Worm (Caenorhabditis elegans) whole organism, mixed stage, embryonic: ENCODE measurements around the gene C18A11.1.
A peak's percentile ranks its signal among the peaks of the same experiment; 100 is the strongest.

Experiments used
- M03D4.4 ChIP-seq: sonication (generic microtip); optimal IDR thresholded peaks from 2 replicates; lab custom pipeline; 2017; ENCODE audit warnings: mild to moderate bottlenecking, missing genetic modification characterization, missing compliant biosample characterization
- bed-3 ChIP-seq: fragments of 200-800 bp; sonication (Bioruptor generic); optimal IDR thresholded peaks from 3 replicates; lab custom pipeline; 2018; ENCODE audit warnings: mild to moderate bottlenecking, missing genetic modification characterization, moderate library complexity, missing compliant biosample characterization
- ceh-39 ChIP-seq: fragments of 150-350 bp; optimal IDR thresholded peaks from 2 replicates; lab custom pipeline; 2014; ENCODE audit warnings: missing biosample characterization, missing genetic modification characterization
- ceh-43 ChIP-seq: fragments of 200-800 bp; sonication (Bioruptor generic); optimal IDR thresholded peaks from 2 replicates; lab custom pipeline; 2018; ENCODE audit warnings: mild to moderate bottlenecking, missing genetic modification characterization, moderate library complexity, missing compliant biosample characterization
- ceh-83 ChIP-seq: fragments of 200-800 bp; sonication (Bioruptor generic); optimal IDR thresholded peaks from 2 replicates; lab custom pipeline; 2018; ENCODE audit warnings: mild to moderate bottlenecking, missing genetic modification characterization, missing compliant biosample characterization
- ces-1 ChIP-seq: fragments of 150-350 bp; optimal IDR thresholded peaks from 2 replicates; lab custom pipeline; 2014; ENCODE audit warnings: missing biosample characterization, missing genetic modification reagents, missing genetic modification characterization
- cnd-1 ChIP-seq: fragments of 200-800 bp; sonication (Bioruptor generic); optimal IDR thresholded peaks from 2 replicates; lab custom pipeline; 2018; ENCODE audit warnings: mild to moderate bottlenecking, missing genetic modification characterization, missing compliant biosample characterization
- drap-1 ChIP-seq: fragments of 200-800 bp; sonication (Bioruptor generic); optimal IDR thresholded peaks from 3 replicates; lab custom pipeline; 2018; ENCODE audit warnings: mild to moderate bottlenecking, missing genetic modification characterization, missing compliant biosample characterization
- elt-1 ChIP-seq: sonication (generic microtip); optimal IDR thresholded peaks from 2 replicates; lab custom pipeline; 2017; ENCODE audit warnings: missing genetic modification characterization, mild to moderate bottlenecking, missing compliant biosample characterization, antibody characterized with exemption, moderate library complexity, borderline replicate concordance; ENCODE audit not compliant: insufficient read depth
- elt-3 ChIP-seq: fragments of 150-350 bp; optimal IDR thresholded peaks from 2 replicates; lab custom pipeline; 2014; ENCODE audit warnings: missing biosample characterization, missing genetic modification characterization
- ham-2 ChIP-seq: fragments of 200-800 bp; sonication (Bioruptor generic); optimal IDR thresholded peaks from 2 replicates; lab custom pipeline; 2018; ENCODE audit warnings: mild to moderate bottlenecking, missing genetic modification characterization, missing compliant biosample characterization
- hlh-1 ChIP-seq: fragments of 150-350 bp; optimal IDR thresholded peaks from 2 replicates; lab custom pipeline; 2014; ENCODE audit warnings: missing biosample characterization, missing genetic modification reagents, missing genetic modification characterization
- lin-13 ChIP-seq: fragments of 150-350 bp; optimal IDR thresholded peaks from 2 replicates; lab custom pipeline; 2014; ENCODE audit warnings: missing biosample characterization, missing genetic modification characterization
- lin-32 ChIP-seq: fragments of 200-800 bp; sonication (Bioruptor generic); optimal IDR thresholded peaks from 2 replicates; lab custom pipeline; 2018; ENCODE audit warnings: mild to moderate bottlenecking, missing genetic modification characterization, missing compliant biosample characterization
- mab-5 ChIP-seq: fragments of 150-350 bp; optimal IDR thresholded peaks from 2 replicates; lab custom pipeline; 2014; ENCODE audit warnings: missing biosample characterization, missing genetic modification characterization
- mep-1 ChIP-seq: fragments of 150-350 bp; optimal IDR thresholded peaks from 2 replicates; lab custom pipeline; 2017; ENCODE audit warnings: missing biosample characterization, missing genetic modification reagents, missing genetic modification characterization, inconsistent platforms
- mls-2 ChIP-seq: sonication (generic microtip); optimal IDR thresholded peaks from 2 replicates; lab custom pipeline; 2016; ENCODE audit warnings: mild to moderate bottlenecking, missing genetic modification characterization, moderate library complexity, missing compliant biosample characterization
- nhr-12 ChIP-seq: fragments of 150-350 bp; optimal IDR thresholded peaks from 2 replicates; lab custom pipeline; 2014; ENCODE audit warnings: missing biosample characterization, missing genetic modification characterization
- nhr-2 ChIP-seq: fragments of 150-350 bp; optimal IDR thresholded peaks from 2 replicates; lab custom pipeline; 2014; ENCODE audit warnings: missing biosample characterization, missing genetic modification characterization
- nhr-28 ChIP-seq: fragments of 150-350 bp; optimal IDR thresholded peaks from 2 replicates; lab custom pipeline; 2014; ENCODE audit warnings: missing biosample characterization, missing genetic modification characterization
- nhr-76 ChIP-seq: sonication (generic microtip); optimal IDR thresholded peaks from 2 replicates; lab custom pipeline; 2017; ENCODE audit warnings: missing biosample characterization, missing genetic modification characterization
- pha-4 ChIP-seq: fragments of 150-350 bp; optimal IDR thresholded peaks from 2 replicates; lab custom pipeline; 2018; ENCODE audit warnings: missing biosample characterization, missing genetic modification reagents, missing genetic modification characterization
- sem-2 ChIP-seq: fragments of 200-800 bp; sonication (Bioruptor generic); optimal IDR thresholded peaks from 2 replicates; lab custom pipeline; 2018; ENCODE audit warnings: mild to moderate bottlenecking, missing genetic modification characterization, missing compliant biosample characterization
- snpc-4 ChIP-seq: fragments of 150-350 bp; optimal IDR thresholded peaks from 2 replicates; lab custom pipeline; 2014; ENCODE audit warnings: missing biosample characterization, missing genetic modification characterization
- tbx-8 ChIP-seq: fragments of 200-800 bp; sonication (Bioruptor generic); optimal IDR thresholded peaks from 2 replicates; lab custom pipeline; 2018; ENCODE audit warnings: mild to moderate bottlenecking, missing genetic modification characterization, moderate library complexity, missing compliant biosample characterization
- unc-120 ChIP-seq: sonication (generic microtip); optimal IDR thresholded peaks from 2 replicates; lab custom pipeline; 2017; ENCODE audit warnings: missing genetic modification characterization, missing compliant biosample characterization; ENCODE audit not compliant: poor library complexity, severe bottlenecking
- unc-39 ChIP-seq: fragments of 150-350 bp; optimal IDR thresholded peaks from 2 replicates; lab custom pipeline; 2014; ENCODE audit warnings: missing biosample characterization, missing genetic modification characterization
- unc-62 ChIP-seq: fragments of 150-350 bp; optimal IDR thresholded peaks from 2 replicates; lab custom pipeline; 2014; ENCODE audit warnings: missing biosample characterization, missing genetic modification reagents, missing genetic modification characterization
- zip-8 ChIP-seq: fragments of 150-350 bp; optimal IDR thresholded peaks from 2 replicates; lab custom pipeline; 2014; ENCODE audit warnings: missing biosample characterization, missing genetic modification characterization
- ztf-11 ChIP-seq: fragments of 150-350 bp; optimal IDR thresholded peaks from 2 replicates; lab custom pipeline; 2014; ENCODE audit warnings: missing biosample characterization, missing genetic modification characterization

Gene C18A11.1

DNA sequence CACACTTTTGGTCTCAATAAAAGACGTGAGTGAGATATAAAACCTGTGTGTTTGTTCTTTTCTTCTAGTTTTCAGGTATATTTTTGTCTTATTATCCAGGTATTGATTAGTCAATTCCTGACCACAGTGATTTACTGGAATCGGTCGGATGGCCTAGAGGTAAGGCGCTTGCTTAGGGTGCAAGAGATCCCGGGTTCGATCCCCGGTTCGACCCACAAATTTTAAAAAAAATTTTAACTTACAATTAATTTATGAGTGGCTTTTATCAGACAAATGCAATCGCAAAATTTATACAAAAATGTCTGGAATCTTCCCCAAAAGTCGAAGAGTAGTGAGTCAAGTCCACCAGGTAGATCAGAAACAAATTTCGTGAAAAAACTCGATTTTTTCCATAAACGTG, 31.8 kb upstream of the C18A11.1 start:
- TF ChIP-seq mep-1 (tag; lab: Kevin White, UChicago) (no peak), snpc-4 (tag; lab: Kevin White, UChicago) (no peak), unc-39 (tag; lab: Kevin White, UChicago) (no peak), unc-62 (GFP tag; lab: Kevin White, UChicago) (no peak), M03D4.4 (tag; lab: Kevin White, UChicago) (no peak), zip-8 (tag; lab: Kevin White, UChicago) (no peak), lin-32 (no peak), ceh-83 (GFP tag; lab: Kevin White, UChicago) (no peak), elt-1 (tag; lab: Kevin White, UChicago) (no peak), pha-4 (tag; lab: Kevin White, UChicago) (no peak), bed-3 (no peak), unc-120 (tag; lab: Kevin White, UChicago) (no peak), ztf-11 (no peak), ces-1 (no peak), lin-13 (no peak), nhr-2 (tag; lab: Kevin White, UChicago) (no peak), tbx-8 (GFP tag; lab: Kevin White, UChicago) (no peak), hlh-1 (tag; lab: Kevin White, UChicago) (no peak), ham-2 (GFP tag; lab: Kevin White, UChicago) (no peak), mls-2 (no peak)

- no peak for TF ChIP-seq zip-8 (tag; lab: Kevin White, UChicago)
- TF ChIP-seq mep-1 (tag; lab: Kevin White, UChicago) = peak; percentile 6
Observed at ce11 chrX:8040967-8041366, 28.2 kb upstream of the C18A11.1 start, which contains the start of gene xol-1. Gene xol-1, plus strand, starts transcription at chrX:8041313.

DNA sequence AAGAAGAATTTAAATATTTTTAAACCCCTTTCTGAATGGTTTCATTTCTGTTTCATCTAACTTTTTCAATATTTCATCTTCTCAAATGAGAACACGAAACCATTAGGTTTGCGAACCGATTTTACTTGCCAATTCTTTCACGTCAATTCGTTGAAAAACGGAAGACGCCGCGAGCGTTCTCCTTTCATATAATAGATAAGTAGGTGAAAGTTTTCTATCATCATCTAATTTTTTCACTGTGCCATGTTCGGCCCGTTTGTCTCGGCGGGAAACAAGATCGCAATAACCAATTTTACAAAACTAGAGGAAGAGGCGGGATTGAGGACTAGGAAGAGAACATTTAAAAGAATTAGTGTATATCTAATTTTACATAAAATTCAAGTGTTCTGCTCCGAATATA, 24.0 kb upstream of the C18A11.1 start, which contains the start of gene C18A11.4:
Gene C18A11.4 (plus strand): TSS at position 367 of the 400 bp plus-strand sequence.
- TF ChIP-seq mls-2 = no peak

ce11 chrX:8048637-8049036, 20.5 kb upstream of the C18A11.1 start:
- TF ChIP-seq zip-8 (tag; lab: Kevin White, UChicago) (no peak), tbx-8 (GFP tag; lab: Kevin White, UChicago) (no peak), ceh-39 (no peak), nhr-2 (tag; lab: Kevin White, UChicago) (no peak), drap-1 (no peak), ceh-43 (GFP tag; lab: Kevin White, UChicago) (no peak), nhr-28 (tag; lab: Kevin White, UChicago) (no peak), cnd-1 (tag; lab: Kevin White, UChicago) (no peak), sem-2 (GFP tag; lab: Kevin White, UChicago) (no peak), mab-5 (tag; lab: Kevin White, UChicago) (no peak), hlh-1 (tag; lab: Kevin White, UChicago) (no peak), elt-3 (tag; lab: Kevin White, UChicago) (no peak), mep-1 (tag; lab: Kevin White, UChicago) (no peak), nhr-12 (tag; lab: Kevin White, UChicago) (no peak), lin-32 (no peak), elt-1 (tag; lab: Kevin White, UChicago) (no peak), unc-39 (tag; lab: Kevin White, UChicago) (no peak)

DNA sequence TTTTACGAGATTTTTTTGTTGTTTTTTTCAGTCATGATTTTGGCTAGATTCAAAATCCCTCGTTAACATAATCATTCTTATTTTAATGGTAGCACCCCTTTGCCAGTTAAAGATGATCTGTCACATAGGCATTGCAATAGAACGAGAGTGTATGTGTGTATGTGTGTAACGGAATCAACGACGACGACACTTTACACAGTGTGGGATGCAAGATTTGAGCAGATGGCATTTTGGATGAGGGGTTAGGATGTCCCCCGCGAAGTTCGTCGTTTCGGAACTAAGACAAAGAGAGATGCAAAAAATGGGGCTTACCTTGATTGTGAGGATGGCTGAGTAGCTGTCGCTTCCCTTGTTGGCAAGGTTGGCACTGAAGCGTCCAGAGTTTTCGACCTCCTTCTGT, 17.1 kb upstream of the C18A11.1 start:
- peak; percentile 76 for TF ChIP-seq unc-120 (tag; lab: Kevin White, UChicago)
- no peak for TF ChIP-seq nhr-76 (tag; lab: Kevin White, UChicago)
- peak; percentile 12 for TF ChIP-seq cnd-1 (tag; lab: Kevin White, UChicago)
- TF ChIP-seq lin-13 = no peak
- no peak for TF ChIP-seq mab-5 (tag; lab: Kevin White, UChicago)
- TF ChIP-seq unc-62 (GFP tag; lab: Kevin White, UChicago) = peak; percentile 63
- peak; percentile 82 for TF ChIP-seq hlh-1 (tag; lab: Kevin White, UChicago)
